Worm (Caenorhabditis elegans): Measurements from ENCODE around the gene DH11.2.

- TF ChIP-seq elt-1 (tag; optimal IDR thresholded peaks at IDR 0.05; ENCODE audit: borderline replicate concordance, insufficient read depth) (no peak), unc-62 (GFP tag; optimal IDR thresholded peaks at IDR 0.05) (no peak), hlh-1 (tag; optimal IDR thresholded peaks at IDR 0.05) (no peak), unc-39 (tag; optimal IDR thresholded peaks at IDR 0.05) (no peak), nhr-28 (tag; optimal IDR thresholded peaks at IDR 0.05) (no peak)
These were observed 24.6 kb downstream of the DH11.2 start, which contains the start of gene arp-6 for ce11 chrII:8037246-8037645.
